Worm (Caenorhabditis elegans) whole organism, L2 larva: ENCODE results near the gene fbxc-15.
"Not testable (repeated sequence)": the region's sequence is repeated elsewhere in the genome, so short reads cannot be mapped to it uniquely, and the experiment has no call there.

Source experiments
- F13H6.1 ChIP-seq: sonication (generic microtip); optimal IDR thresholded peaks from 2 replicates; lab custom pipeline; 2016; ENCODE audit warnings: missing genetic modification characterization, missing compliant biosample characterization
- R02D3.7 ChIP-seq: fragments of 150-350 bp; optimal IDR thresholded peaks from 2 replicates; lab custom pipeline; 2014; ENCODE audit warnings: missing biosample characterization, missing genetic modification characterization
- Y55F3AM.14 ChIP-seq: fragments of 200-800 bp; sonication (Bioruptor generic); optimal IDR thresholded peaks from 2 replicates; lab custom pipeline; 2018; ENCODE audit warnings: mild to moderate bottlenecking, missing genetic modification characterization, missing compliant biosample characterization
- ZK546.5 ChIP-seq: sonication (generic microtip); optimal IDR thresholded peaks from 2 replicates; lab custom pipeline; 2017; ENCODE audit warnings: missing biosample characterization, missing genetic modification characterization
- alr-1 ChIP-seq: fragments of 150-350 bp; optimal IDR thresholded peaks from 2 replicates; lab custom pipeline; 2014; ENCODE audit warnings: missing biosample characterization, missing genetic modification characterization
- aly-2 ChIP-seq: fragments of 150-350 bp; optimal IDR thresholded peaks from 2 replicates; lab custom pipeline; 2014; ENCODE audit warnings: missing biosample characterization, missing genetic modification characterization
- ama-1 ChIP-seq: fragments of 150-350 bp; optimal IDR thresholded peaks from 2 replicates; lab custom pipeline; 2018; ENCODE audit warnings: inconsistent platforms
- blmp-1 ChIP-seq: sonication (generic microtip); optimal IDR thresholded peaks from 2 replicates; lab custom pipeline; 2017; ENCODE audit warnings: missing genetic modification characterization, mild to moderate bottlenecking, missing compliant biosample characterization, antibody characterized with exemption, moderate library complexity; ENCODE audit not compliant: insufficient read depth
- ceh-16 ChIP-seq: fragments of 150-350 bp; optimal IDR thresholded peaks from 2 replicates; lab custom pipeline; 2014; ENCODE audit warnings: missing biosample characterization, missing genetic modification characterization
- crh-2 ChIP-seq: sonication (generic microtip); optimal IDR thresholded peaks from 2 replicates; lab custom pipeline; 2017; ENCODE audit warnings: missing biosample characterization, missing genetic modification characterization
- egl-27 ChIP-seq: sonication (generic microtip); optimal IDR thresholded peaks from 3 replicates; lab custom pipeline; 2017; ENCODE audit warnings: missing biosample characterization, missing genetic modification reagents, missing genetic modification characterization
- fos-1 ChIP-seq: fragments of 150-350 bp; optimal IDR thresholded peaks from 2 replicates; lab custom pipeline; 2014; ENCODE audit warnings: missing biosample characterization, missing genetic modification characterization
- gmeb-1 ChIP-seq: fragments of 150-350 bp; optimal IDR thresholded peaks from 2 replicates; lab custom pipeline; 2014; ENCODE audit warnings: missing biosample characterization, missing genetic modification characterization
- lin-11 ChIP-seq: fragments of 150-350 bp; sonication (generic microtip); optimal IDR thresholded peaks from 2 replicates; lab custom pipeline; 2014; ENCODE audit warnings: missing biosample characterization, missing genetic modification characterization, inconsistent platforms, mixed read lengths
- lin-39 ChIP-seq: fragments of 150-350 bp; optimal IDR thresholded peaks from 2 replicates; lab custom pipeline; 2014; ENCODE audit warnings: missing biosample characterization, missing genetic modification reagents, missing genetic modification characterization
- lsy-2 ChIP-seq, 2 experiments: fragments of 150-350 bp in 1 of 2; sonication (generic microtip) in 1 of 2; optimal IDR thresholded peaks; 2 replicates each; lab custom pipeline; 2014 to 2017; ENCODE audit warnings: missing biosample characterization in 2 of 2, missing genetic modification characterization in 2 of 2
- mab-5 ChIP-seq: fragments of 150-350 bp; optimal IDR thresholded peaks from 2 replicates; lab custom pipeline; 2014; ENCODE audit warnings: missing biosample characterization, missing genetic modification characterization
- mbf-1 ChIP-seq: sonication (generic microtip); optimal IDR thresholded peaks from 2 replicates; lab custom pipeline; 2017; ENCODE audit warnings: missing biosample characterization, missing genetic modification characterization
- nhr-10 ChIP-seq: sonication (generic microtip); optimal IDR thresholded peaks from 2 replicates; lab custom pipeline; 2017; ENCODE audit warnings: missing biosample characterization, missing genetic modification characterization
- nhr-12 ChIP-seq: fragments of 150-350 bp; optimal IDR thresholded peaks from 2 replicates; lab custom pipeline; 2014; ENCODE audit warnings: missing biosample characterization, missing genetic modification characterization
- nhr-129 ChIP-seq: fragments of 150-350 bp; optimal IDR thresholded peaks from 2 replicates; lab custom pipeline; 2014; ENCODE audit warnings: missing biosample characterization, missing genetic modification characterization
- nhr-23 ChIP-seq: fragments of 150-350 bp; optimal IDR thresholded peaks from 2 replicates; lab custom pipeline; 2014; ENCODE audit warnings: missing biosample characterization, missing genetic modification reagents, missing genetic modification characterization
- nhr-237 ChIP-seq: fragments of 150-350 bp; optimal IDR thresholded peaks from 2 replicates; lab custom pipeline; 2014; ENCODE audit warnings: missing biosample characterization, missing genetic modification characterization
- nhr-25 ChIP-seq: fragments of 150-350 bp; sonication (generic microtip); optimal IDR thresholded peaks from 3 replicates; lab custom pipeline; 2014; ENCODE audit warnings: missing biosample characterization, missing genetic modification characterization
- nhr-6 ChIP-seq: fragments of 150-350 bp; optimal IDR thresholded peaks from 2 replicates; lab custom pipeline; 2014; ENCODE audit warnings: missing biosample characterization, missing genetic modification characterization
- nhr-77 ChIP-seq: fragments of 150-350 bp; optimal IDR thresholded peaks from 2 replicates; lab custom pipeline; 2014; ENCODE audit warnings: missing biosample characterization, missing genetic modification characterization
- peb-1 ChIP-seq: fragments of 150-350 bp; optimal IDR thresholded peaks from 2 replicates; lab custom pipeline; 2014; ENCODE audit warnings: missing biosample characterization, missing genetic modification characterization
- sem-4 ChIP-seq: fragments of 150-350 bp; optimal IDR thresholded peaks from 2 replicates; lab custom pipeline; 2014; ENCODE audit warnings: missing biosample characterization, missing genetic modification reagents, missing genetic modification characterization
- skn-1 ChIP-seq: sonication (generic microtip); optimal IDR thresholded peaks from 2 replicates; lab custom pipeline; 2017; ENCODE audit warnings: missing biosample characterization, missing genetic modification characterization
- snpc-4 ChIP-seq: fragments of 150-350 bp; optimal IDR thresholded peaks from 2 replicates; lab custom pipeline; 2014; ENCODE audit warnings: missing biosample characterization, missing genetic modification characterization
- ztf-1 ChIP-seq: fragments of 200-800 bp; sonication (Bioruptor generic); conservative IDR thresholded peaks from 2 replicates; pipeline ENCODE4 v1.3.6; 2022; ENCODE audit warnings: missing genetic modification characterization, missing compliant biosample characterization
- ztf-11 ChIP-seq: sonication (generic microtip); optimal IDR thresholded peaks from 2 replicates; lab custom pipeline; 2017; ENCODE audit warnings: missing biosample characterization, missing genetic modification characterization
- ztf-4 ChIP-seq: fragments of 150-350 bp; optimal IDR thresholded peaks from 2 replicates; lab custom pipeline; 2014; ENCODE audit warnings: missing biosample characterization, missing genetic modification characterization

Gene fbxc-15

ce11 chrII:985703-986102 lies 6.5 kb downstream of the fbxc-15 start, which contains the start of gene fbxc-40:
TSS of gene fbxc-40 (plus strand) at chrII:986003.
- not testable (repeated sequence) for TF ChIP-seq skn-1 (tag; lab: Kevin White, UChicago); ceh-16; aly-2 (tag; lab: Kevin White, UChicago)
- TF ChIP-seq, all 48 proteins: peak for 0; not testable (repeated sequence) for 48

ce11 chrII:988437-988836 lies 9.2 kb downstream of the fbxc-15 start, which contains the start of gene fbxc-39:
TSS of gene fbxc-39 (plus strand) at chrII:988737.
- no peak for TF ChIP-seq egl-27 (tag; lab: Kevin White, UChicago)
- TF ChIP-seq ZK546.5 = no peak
- no peak for TF ChIP-seq blmp-1 (tag; lab: Kevin White, UChicago)
- TF ChIP-seq sem-4 (tag; lab: Kevin White, UChicago) = no peak
- TF ChIP-seq gmeb-1 (tag; lab: Kevin White, UChicago) = no peak
- no peak for TF ChIP-seq fos-1 (tag; lab: Kevin White, UChicago)
- no peak for TF ChIP-seq snpc-4
- TF ChIP-seq ama-1 (lab: Kevin White, UChicago) = no peak
- no peak for TF ChIP-seq ztf-1 (GFP tag; lab: Robert Waterston, UW)
- TF ChIP-seq nhr-12 (tag; lab: Kevin White, UChicago) = no peak
- TF ChIP-seq lin-39 (tag; lab: Kevin White, UChicago) = no peak
- no peak for TF ChIP-seq Y55F3AM.14 (GFP tag; lab: Kevin White, UChicago)
- no peak for TF ChIP-seq ztf-11 (tag; lab: Kevin White, UChicago)
- no peak for TF ChIP-seq ceh-16
- TF ChIP-seq lsy-2 (tag; optimal IDR thresholded peaks at IDR 0.05; lab: Kevin White, UChicago) = no peak

- no peak for TF ChIP-seq mab-5 (tag; lab: Kevin White, UChicago)
- no peak for TF ChIP-seq nhr-237 (tag; lab: Kevin White, UChicago)
- no peak for TF ChIP-seq crh-2
- no peak for TF ChIP-seq ztf-11 (tag; lab: Kevin White, UChicago)
- TF ChIP-seq nhr-6 = no peak
- no peak for TF ChIP-seq nhr-129 (tag; lab: Kevin White, UChicago)
- no peak for TF ChIP-seq lsy-2 (tag; optimal IDR thresholded peaks at IDR 0.05; lab: Kevin White, UChicago)
- no peak for TF ChIP-seq alr-1 (tag; lab: Kevin White, UChicago)
- TF ChIP-seq nhr-25 (tag; lab: Kevin White, UChicago) = no peak
- no peak for TF ChIP-seq peb-1 (tag; lab: Kevin White, UChicago)
- TF ChIP-seq ztf-4 (tag; lab: Kevin White, UChicago) = no peak
- TF ChIP-seq aly-2 (tag; lab: Kevin White, UChicago) = no peak
- TF ChIP-seq Y55F3AM.14 (GFP tag; lab: Kevin White, UChicago) = no peak
- TF ChIP-seq nhr-77 (tag; lab: Kevin White, UChicago) = no peak
- no peak for TF ChIP-seq nhr-23 (tag; lab: Kevin White, UChicago)
- no peak for TF ChIP-seq F13H6.1 (tag; lab: Kevin White, UChicago)
- no peak for TF ChIP-seq sem-4 (tag; lab: Kevin White, UChicago)
Observed at ce11 chrII:991300-991699, 12.1 kb downstream of the fbxc-15 start, which contains the start of gene fbxc-42. TSS of gene fbxc-42 (plus strand) at chrII:991600.

- TF ChIP-seq ZK546.5; aly-2 (tag; lab: Kevin White, UChicago); lin-11 (tag; lab: Kevin White, UChicago): not testable (repeated sequence)
Observed at ce11 chrII:994231-994630, 15.0 kb downstream of the fbxc-15 start, which contains the start of gene F45D11.7. TSS of gene F45D11.7 (plus strand) at chrII:994531.

- TF ChIP-seq ztf-4, peb-1, nhr-237 (tag; lab: Kevin White, UChicago): not testable (repeated sequence)
Observed at ce11 chrII:996112-996511, 16.9 kb downstream of the fbxc-15 start, which contains the start of gene F45D11.11. TSS of gene F45D11.11 (minus strand) at chrII:996212.

ce11 chrII:999493-999892 lies 20.3 kb downstream of the fbxc-15 start, which contains the start of gene fbxb-29:
TSS of gene fbxb-29 (minus strand) at chrII:999593.
- TF ChIP-seq crh-2 (no peak), blmp-1 (tag; lab: Kevin White, UChicago) (no peak), sem-4 (tag; lab: Kevin White, UChicago) (no peak), F13H6.1 (tag; lab: Kevin White, UChicago) (no peak), aly-2 (tag; lab: Kevin White, UChicago) (no peak), ceh-16 (no peak), lin-11 (tag; lab: Kevin White, UChicago) (no peak), nhr-10 (no peak), nhr-129 (tag; lab: Kevin White, UChicago) (no peak), mbf-1 (tag; lab: Kevin White, UChicago) (no peak), ztf-4 (tag; lab: Kevin White, UChicago) (no peak), R02D3.7 (tag; lab: Kevin White, UChicago) (no peak), mab-5 (tag; lab: Kevin White, UChicago) (no peak), nhr-25 (tag; lab: Kevin White, UChicago) (no peak), nhr-77 (tag; lab: Kevin White, UChicago) (no peak), lsy-2 (tag; optimal IDR thresholded peaks at IDR 0.05; lab: Kevin White, UChicago) (no peak)
